Worm (Caenorhabditis elegans) whole organism, L1 larva: ENCODE data around the gene hsp-12.2.

Experiments used
- C16A3.4 ChIP-seq: fragments of 150-350 bp; optimal IDR thresholded peaks from 2 replicates; lab custom pipeline; 2014; ENCODE audit warnings: missing biosample characterization, missing genetic modification characterization
- C34B4.2 ChIP-seq: sonication (generic microtip); optimal IDR thresholded peaks from 2 replicates; lab custom pipeline; 2017; ENCODE audit warnings: mild to moderate bottlenecking, missing genetic modification characterization, missing compliant biosample characterization
- alr-1 ChIP-seq: fragments of 200-800 bp; sonication (Bioruptor generic); optimal IDR thresholded peaks from 2 replicates; lab custom pipeline; 2018; ENCODE audit warnings: borderline replicate concordance, mild to moderate bottlenecking, missing genetic modification characterization, missing compliant biosample characterization
- aly-2 ChIP-seq: fragments of 150-350 bp; optimal IDR thresholded peaks from 2 replicates; lab custom pipeline; 2014; ENCODE audit warnings: missing biosample characterization, missing genetic modification characterization
- blmp-1 ChIP-seq: fragments of 150-350 bp; optimal IDR thresholded peaks from 2 replicates; lab custom pipeline; 2014; ENCODE audit warnings: missing biosample characterization, missing genetic modification characterization
- ceh-63 ChIP-seq: fragments of 200-800 bp; sonication (Bioruptor generic); optimal IDR thresholded peaks from 2 replicates; lab custom pipeline; 2018; ENCODE audit warnings: mild to moderate bottlenecking, missing genetic modification characterization, missing compliant biosample characterization
- ceh-88 ChIP-seq: fragments of 200-800 bp; sonication (Bioruptor generic); IDR thresholded peaks from 2 replicates; pipeline ENCODE4 v1.3.6; 2022; ENCODE audit warnings: missing genetic modification characterization, missing compliant biosample characterization
- ces-1 ChIP-seq: fragments of 150-350 bp; optimal IDR thresholded peaks from 2 replicates; lab custom pipeline; 2014; ENCODE audit warnings: missing biosample characterization, missing genetic modification reagents, missing genetic modification characterization
- dpl-1 ChIP-seq, 3 experiments: fragments of 150-350 bp in 2 of 3; sonication (generic microtip) in 1 of 3; optimal IDR thresholded peaks; 2 replicates each; lab custom pipeline; 2014 to 2017; ENCODE audit warnings: missing biosample characterization in 3 of 3, missing genetic modification characterization in 3 of 3, missing genetic modification reagents in 3 of 3
- dsc-1 ChIP-seq: sonication (generic microtip); optimal IDR thresholded peaks from 2 replicates; lab custom pipeline; 2016; ENCODE audit warnings: mild to moderate bottlenecking, missing genetic modification characterization, missing compliant biosample characterization
- efl-1 ChIP-seq, 4 experiments: fragments of 150-350 bp; optimal IDR thresholded peaks in 3 of 4; peaks in 1 of 4; 1 replicate in 1 of 4; 2 replicates in 3 of 4; lab custom pipeline; 2014; ENCODE audit warnings: missing biosample characterization in 2 of 4, missing genetic modification characterization in 2 of 4, missing genetic modification reagents in 2 of 4
- efl-3 ChIP-seq: fragments of 200-800 bp; sonication (Bioruptor generic); optimal IDR thresholded peaks from 2 replicates; lab custom pipeline; 2018; ENCODE audit warnings: mild to moderate bottlenecking, missing genetic modification characterization, missing compliant biosample characterization
- egl-13 ChIP-seq: sonication (generic microtip); optimal IDR thresholded peaks from 2 replicates; lab custom pipeline; 2016; ENCODE audit warnings: missing genotype, missing genetic modification reagents, missing genetic modification characterization, missing compliant biosample characterization
- elt-2 ChIP-seq: sonication (generic microtip); optimal IDR thresholded peaks from 2 replicates; lab custom pipeline; 2016; ENCODE audit warnings: missing genetic modification characterization, mild to moderate bottlenecking, inconsistent platforms, missing compliant biosample characterization, missing genetic modification reagents
- ets-5 ChIP-seq: fragments of 200-800 bp; sonication (Bioruptor generic); IDR thresholded peaks from 2 replicates; pipeline ENCODE4 v1.3.6; 2022; ENCODE audit warnings: missing genetic modification characterization, missing compliant biosample characterization
- fkh-4 ChIP-seq: sonication (generic microtip); optimal IDR thresholded peaks from 2 replicates; lab custom pipeline; 2016; ENCODE audit warnings: missing compliant biosample characterization, missing genetic modification characterization, borderline replicate concordance
- grh-1 ChIP-seq: fragments of 200-800 bp; sonication (Bioruptor generic); IDR thresholded peaks from 2 replicates; pipeline ENCODE4 v1.3.6; 2022; ENCODE audit warnings: missing genetic modification reagents, missing genetic modification characterization, missing compliant biosample characterization
- hpl-2 ChIP-seq: fragments of 150-350 bp; optimal IDR thresholded peaks from 2 replicates; lab custom pipeline; 2014; ENCODE audit warnings: missing biosample characterization, missing genetic modification reagents, missing genetic modification characterization
- irx-1 ChIP-seq: sonication (generic microtip); optimal IDR thresholded peaks from 2 replicates; lab custom pipeline; 2016; ENCODE audit warnings: missing genetic modification characterization, missing compliant biosample characterization
- isw-1 ChIP-seq: fragments of 200-800 bp; sonication (Bioruptor generic); IDR thresholded peaks from 2 replicates; pipeline ENCODE4 v1.3.6; 2022; ENCODE audit warnings: missing genetic modification characterization, missing compliant biosample characterization
- jun-1 ChIP-seq: fragments of 150-350 bp; optimal IDR thresholded peaks from 2 replicates; lab custom pipeline; 2014; ENCODE audit warnings: missing biosample characterization, missing genetic modification reagents, missing genetic modification characterization
- lin-13 ChIP-seq: fragments of 150-350 bp; optimal IDR thresholded peaks from 2 replicates; lab custom pipeline; 2014; ENCODE audit warnings: missing biosample characterization, missing genetic modification reagents, missing genetic modification characterization
- lin-14 ChIP-seq: fragments of 200-800 bp; sonication (Bioruptor generic); optimal IDR thresholded peaks from 2 replicates; lab custom pipeline; 2018; ENCODE audit warnings: mild to moderate bottlenecking, missing genetic modification characterization, moderate library complexity, missing compliant biosample characterization
- lin-35 ChIP-seq, 2 experiments: fragments of 150-350 bp; optimal IDR thresholded peaks; 2 replicates each; lab custom pipeline; 2014; ENCODE audit warnings: missing biosample characterization in 2 of 2, missing genetic modification characterization in 2 of 2, missing genetic modification reagents in 2 of 2
- lin-39 ChIP-seq: fragments of 150-350 bp; optimal IDR thresholded peaks from 2 replicates; lab custom pipeline; 2014; ENCODE audit warnings: missing biosample characterization, missing genetic modification reagents, missing genetic modification characterization
- lir-3 ChIP-seq: sonication (generic microtip); optimal IDR thresholded peaks from 2 replicates; lab custom pipeline; 2016; ENCODE audit warnings: mild to moderate bottlenecking, missing genetic modification characterization, moderate library complexity, missing compliant biosample characterization; ENCODE audit not compliant: poor library complexity
- mab-9 ChIP-seq: fragments of 200-800 bp; sonication (Bioruptor generic); IDR thresholded peaks from 2 replicates; pipeline ENCODE4 v1.3.6; 2022; ENCODE audit warnings: missing genetic modification reagents, missing genetic modification characterization, missing compliant biosample characterization
- nhr-11 ChIP-seq: fragments of 150-350 bp; optimal IDR thresholded peaks from 2 replicates; lab custom pipeline; 2014; ENCODE audit warnings: missing biosample characterization, missing genetic modification characterization
- nhr-19 ChIP-seq: fragments of 200-800 bp; sonication (Bioruptor generic); conservative IDR thresholded peaks from 2 replicates; pipeline ENCODE4 v1.3.6; 2022; ENCODE audit warnings: missing genetic modification characterization, missing compliant biosample characterization
- nhr-20 ChIP-seq: sonication (generic microtip); optimal IDR thresholded peaks from 2 replicates; lab custom pipeline; 2016; ENCODE audit warnings: mild to moderate bottlenecking, missing genetic modification characterization, missing compliant biosample characterization
- nhr-237 ChIP-seq: fragments of 150-350 bp; optimal IDR thresholded peaks from 2 replicates; lab custom pipeline; 2014; ENCODE audit warnings: missing biosample characterization, missing genetic modification characterization
- nhr-47 ChIP-seq: sonication (generic microtip); optimal IDR thresholded peaks from 2 replicates; lab custom pipeline; 2016; ENCODE audit warnings: mild to moderate bottlenecking, missing genetic modification characterization, moderate library complexity, missing compliant biosample characterization
- nhr-76 ChIP-seq: sonication (generic microtip); optimal IDR thresholded peaks from 2 replicates; lab custom pipeline; 2017; ENCODE audit warnings: missing biosample characterization, missing genetic modification characterization
- nhr-85 ChIP-seq: sonication (generic microtip); peaks from one replicate; lab custom pipeline; 2016; ENCODE audit warnings: missing genetic modification characterization, inconsistent platforms, missing compliant biosample characterization
- nhr-90 ChIP-seq: sonication (generic microtip); optimal IDR thresholded peaks from 2 replicates; lab custom pipeline; 2016; ENCODE audit warnings: mild to moderate bottlenecking, missing genetic modification characterization, missing compliant biosample characterization; ENCODE audit not compliant: poor library complexity
- pag-3 ChIP-seq: sonication (generic microtip); optimal IDR thresholded peaks from 2 replicates; lab custom pipeline; 2017; ENCODE audit warnings: missing genetic modification characterization, mild to moderate bottlenecking, missing compliant biosample characterization, antibody characterized with exemption, borderline replicate concordance; ENCODE audit not compliant: insufficient read depth
- pax-3 ChIP-seq: fragments of 200-800 bp; sonication (Bioruptor generic); optimal IDR thresholded peaks from 2 replicates; lab custom pipeline; 2018; ENCODE audit warnings: mild to moderate bottlenecking, missing genetic modification characterization, moderate library complexity, missing compliant biosample characterization
- pqm-1 ChIP-seq: sonication (generic microtip); optimal IDR thresholded peaks from 3 replicates; lab custom pipeline; 2017; ENCODE audit warnings: missing biosample characterization, missing genetic modification characterization
- rnt-1 ChIP-seq: sonication (generic microtip); optimal IDR thresholded peaks from 2 replicates; lab custom pipeline; 2016; ENCODE audit warnings: mild to moderate bottlenecking, missing genetic modification characterization, moderate library complexity, missing compliant biosample characterization
- sox-4 ChIP-seq: sonication (generic microtip); optimal IDR thresholded peaks from 2 replicates; lab custom pipeline; 2016; ENCODE audit warnings: missing genetic modification characterization, missing compliant biosample characterization
- sptf-1 ChIP-seq: fragments of 150-350 bp; optimal IDR thresholded peaks from 2 replicates; lab custom pipeline; 2014; ENCODE audit warnings: missing biosample characterization, missing genetic modification characterization
- sup-37 ChIP-seq: fragments of 200-800 bp; sonication (Bioruptor generic); optimal IDR thresholded peaks from 2 replicates; lab custom pipeline; 2018; ENCODE audit warnings: mild to moderate bottlenecking, missing genetic modification characterization, missing compliant biosample characterization
- swsn-7 ChIP-seq: sonication (generic microtip); optimal IDR thresholded peaks from 2 replicates; lab custom pipeline; 2016; ENCODE audit warnings: missing genetic modification characterization, missing compliant biosample characterization
- tbx-2 ChIP-seq: sonication (generic microtip); optimal IDR thresholded peaks from 2 replicates; lab custom pipeline; 2016; ENCODE audit warnings: missing genetic modification characterization, missing compliant biosample characterization
- tlp-1 ChIP-seq: fragments of 150-350 bp; optimal IDR thresholded peaks from 2 replicates; lab custom pipeline; 2014; ENCODE audit warnings: missing biosample characterization, missing genetic modification characterization
- unc-130 ChIP-seq: fragments of 150-350 bp; optimal IDR thresholded peaks from 2 replicates; lab custom pipeline; 2017; ENCODE audit warnings: missing biosample characterization, missing genetic modification characterization, inconsistent platforms
- unc-98 ChIP-seq: fragments of 200-800 bp; sonication (Bioruptor generic); IDR thresholded peaks from 2 replicates; pipeline ENCODE4 v1.3.6; 2022; ENCODE audit warnings: missing genetic modification characterization, missing compliant biosample characterization
- xbp-1 ChIP-seq: sonication (generic microtip); optimal IDR thresholded peaks from 2 replicates; lab custom pipeline; 2016; ENCODE audit warnings: missing genetic modification characterization, missing compliant biosample characterization
- zag-1 ChIP-seq: fragments of 150-350 bp; optimal IDR thresholded peaks from 2 replicates; lab custom pipeline; 2014; ENCODE audit warnings: missing biosample characterization, missing genetic modification characterization
- zip-4 ChIP-seq: fragments of 200-800 bp; sonication (Bioruptor generic); optimal IDR thresholded peaks from 2 replicates; lab custom pipeline; 2018; ENCODE audit warnings: mild to moderate bottlenecking, missing genetic modification characterization, moderate library complexity, missing compliant biosample characterization
- ztf-11 ChIP-seq, 2 experiments: sonication (generic microtip); optimal IDR thresholded peaks; 2 replicates each; lab custom pipeline; 2016 to 2017; ENCODE audit warnings: missing genetic modification characterization in 2 of 2, missing biosample characterization in 1 of 2, missing compliant biosample characterization in 1 of 2
- ztf-4 ChIP-seq: fragments of 150-350 bp; optimal IDR thresholded peaks from 2 replicates; lab custom pipeline; 2014; ENCODE audit warnings: missing biosample characterization, missing genetic modification characterization

Gene hsp-12.2

ce11 chrIII:8121923-8122322 is 16.0 kb upstream of the hsp-12.2 start (continued):
- TF ChIP-seq sox-4 (no peak), nhr-19 (GFP tag; lab: Robert Waterston, UW) (no peak), zip-4 (GFP tag; lab: Kevin White, UChicago) (no peak), nhr-85 (tag; lab: Kevin White, UChicago) (no peak), alr-1 (tag; lab: Kevin White, UChicago) (no peak), blmp-1 (tag; lab: Kevin White, UChicago) (no peak), sptf-1 (no peak), lin-14 (peak; percentile 13), hpl-2 (GFP tag; lab: Kevin White, UChicago) (no peak), irx-1 (tag; lab: Kevin White, UChicago) (no peak), pag-3 (tag; lab: Kevin White, UChicago) (no peak), xbp-1 (no peak), ztf-11 (tag; optimal IDR thresholded peaks at IDR 0.05; lab: Kevin White, UChicago) (no peak), pqm-1 (tag; lab: Kevin White, UChicago) (no peak), lin-35 (GFP tag; optimal IDR thresholded peaks at IDR 0.05; lab: Kevin White, UChicago) (no peak), nhr-47 (tag; lab: Kevin White, UChicago) (peak; percentile 66), unc-130 (tag; lab: Kevin White, UChicago) (no peak), nhr-11 (tag; lab: Kevin White, UChicago) (no peak), fkh-4 (tag; lab: Kevin White, UChicago) (no peak), ceh-88 (GFP tag; lab: Robert Waterston, UW) (no peak), swsn-7 (tag; lab: Kevin White, UChicago) (peak; percentile 2), grh-1 (GFP tag; lab: Robert Waterston, UW) (no peak), C16A3.4 (no peak), dsc-1 (tag; lab: Kevin White, UChicago) (peak; percentile 75), ces-1 (GFP tag; lab: Kevin White, UChicago) (no peak), dpl-1 (GFP tag; optimal IDR thresholded peaks at IDR 0.05; lab: Kevin White, UChicago) (no peak), unc-98 (no peak), lir-3 (tag; lab: Kevin White, UChicago) (no peak), nhr-237 (tag; lab: Kevin White, UChicago) (no peak), tbx-2 (tag; lab: Kevin White, UChicago) (no peak), aly-2 (tag; lab: Kevin White, UChicago) (no peak), zag-1 (no peak), nhr-20 (tag; lab: Kevin White, UChicago) (peak; percentile 19), rnt-1 (tag; lab: Kevin White, UChicago) (no peak), pax-3 (peak; percentile 26), jun-1 (tag; lab: Kevin White, UChicago) (no peak), C34B4.2 (no peak), isw-1 (no peak), efl-3 (no peak), ztf-4 (peak; percentile 23), tlp-1 (tag; lab: Kevin White, UChicago) (no peak), ceh-63 (GFP tag; lab: Kevin White, UChicago) (no peak), mab-9 (GFP tag; lab: Robert Waterston, UW) (no peak)

ce11 chrIII:8124323-8124722 is 13.6 kb upstream of the hsp-12.2 start:
- TF ChIP-seq lin-39 (no peak), lin-13 (GFP tag; lab: Kevin White, UChicago) (peak; percentile 20), nhr-47 (tag; lab: Kevin White, UChicago) (peak; percentile 50), pqm-1 (tag; lab: Kevin White, UChicago) (no peak), ets-5 (no peak), jun-1 (tag; lab: Kevin White, UChicago) (peak; percentile 16), sup-37 (GFP tag; lab: Kevin White, UChicago) (no peak), fkh-4 (tag; lab: Kevin White, UChicago) (no peak), ceh-63 (GFP tag; lab: Kevin White, UChicago) (no peak), tbx-2 (tag; lab: Kevin White, UChicago) (peak; percentile 54), egl-13 (no peak), nhr-85 (tag; lab: Kevin White, UChicago) (peak; percentile 77), C16A3.4 (no peak), nhr-90 (tag; lab: Kevin White, UChicago) (no peak), elt-2 (tag; lab: Kevin White, UChicago) (no peak), efl-1 (optimal IDR thresholded peaks at IDR 0.05; lab: Kevin White, UChicago) (peak; percentile 72 to 84), efl-1 (GFP tag; optimal IDR thresholded peaks at IDR 0.05 in 1 of 2; lab: Kevin White, UChicago) (peak; percentile 36 to 94), nhr-76 (tag; lab: Kevin White, UChicago) (no peak), nhr-19 (GFP tag; lab: Robert Waterston, UW) (peak; percentile 31; the same call in 1 of the 2 replicates), ztf-11 (tag; optimal IDR thresholded peaks at IDR 0.05; lab: Kevin White, UChicago) (no peak)
